Fruit fly (Drosophila melanogaster): Measurements from ENCODE around the gene CG9360.
"Not testable (repeated sequence)": the region's sequence is repeated elsewhere in the genome, so short reads cannot be mapped to it uniquely, and the experiment has no call there.

Gene CG9360

DNA sequence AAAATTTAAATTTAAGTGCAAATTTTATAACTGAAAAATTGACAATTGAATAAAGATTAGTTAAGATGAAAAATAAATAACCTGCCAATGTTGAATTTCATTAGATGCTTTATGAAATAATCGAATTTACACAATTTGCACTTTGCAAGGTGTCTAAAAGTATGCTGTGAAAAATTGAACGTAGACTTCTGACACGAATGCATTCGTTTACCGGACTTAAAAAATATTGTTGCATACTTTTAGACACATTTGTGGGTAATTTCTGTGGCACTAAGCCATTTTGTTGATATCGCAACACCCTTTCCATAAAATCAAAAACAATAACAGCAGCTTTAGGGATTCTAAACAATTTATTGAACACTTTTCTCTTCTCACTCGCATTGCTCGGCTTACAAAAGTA is 5.0 kb upstream of the CG9360 start:
- TF ChIP-seq usp (GFP tag; optimal IDR thresholded peaks at IDR 0.05) (no peak), CG32264 (GFP tag; optimal IDR thresholded peaks at IDR 0.05) (no peak)

DNA sequence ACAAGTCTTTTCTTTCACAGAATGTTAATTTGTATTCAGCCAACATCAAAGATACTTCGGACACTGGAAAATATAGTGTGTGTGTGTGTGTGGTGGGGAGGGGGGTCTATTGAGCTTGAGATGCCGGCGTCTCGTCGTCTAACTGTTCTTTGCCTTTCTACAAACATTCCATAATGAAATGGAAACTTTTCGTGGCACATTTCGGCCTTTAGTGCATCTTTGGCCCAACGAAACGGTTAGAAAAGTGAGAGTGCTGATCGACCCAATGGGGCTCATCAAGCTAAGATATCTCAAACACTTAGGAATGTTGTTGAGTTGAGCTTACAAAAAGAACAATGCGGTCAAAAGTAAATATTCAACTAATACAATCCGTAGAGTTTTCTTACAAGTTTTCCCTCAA is 7.5 kb downstream of the CG9360 start:
- no peak for TF ChIP-seq sage (GFP tag; optimal IDR thresholded peaks at IDR 0.05)
- TF ChIP-seq Myc (optimal IDR thresholded peaks at IDR 0.05): no peak
- TF ChIP-seq Hr83 (GFP tag; optimal IDR thresholded peaks at IDR 0.05; ENCODE audit: poor library complexity, severe bottlenecking): no peak
- TF ChIP-seq N (GFP tag; optimal IDR thresholded peaks at IDR 0.05): no peak
- TF ChIP-seq GATAd (GFP tag; optimal IDR thresholded peaks at IDR 0.05): no peak
- TF ChIP-seq ey (GFP tag; optimal IDR thresholded peaks at IDR 0.05): no peak
- TF ChIP-seq usp (GFP tag; optimal IDR thresholded peaks at IDR 0.05): no peak
- no peak for TF ChIP-seq psq (GFP tag; optimal IDR thresholded peaks at IDR 0.05)

DNA sequence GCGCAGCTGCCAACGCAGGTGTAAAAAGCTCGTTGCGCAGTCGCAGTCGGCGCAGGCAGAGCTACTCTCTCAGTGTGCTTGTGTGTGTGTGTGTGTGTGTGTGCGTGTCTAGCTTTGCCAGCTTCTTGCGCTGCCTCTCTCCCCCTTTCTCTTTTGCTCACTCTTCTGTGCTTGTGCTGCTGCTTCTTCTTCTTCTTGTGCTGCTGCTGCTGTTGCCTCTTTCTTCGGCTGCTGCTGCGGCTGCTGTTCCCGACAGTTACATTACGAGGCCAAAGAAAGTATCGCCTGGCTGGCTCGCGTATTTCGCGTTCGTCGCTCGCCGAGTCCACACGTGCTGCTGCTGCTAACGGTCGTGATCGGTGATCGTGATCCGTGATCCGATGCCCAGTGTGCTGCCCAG is 10.4 kb downstream of the CG9360 start, which contains the start of gene m:
m (plus strand) TSS at position 301 of the 400 bp plus-strand sequence.
- not testable (repeated sequence) for TF ChIP-seq jim (GFP tag; optimal IDR thresholded peaks at IDR 0.05); pan (optimal IDR thresholded peaks at IDR 0.05); Mio (GFP tag; optimal IDR thresholded peaks at IDR 0.05)

DNA sequence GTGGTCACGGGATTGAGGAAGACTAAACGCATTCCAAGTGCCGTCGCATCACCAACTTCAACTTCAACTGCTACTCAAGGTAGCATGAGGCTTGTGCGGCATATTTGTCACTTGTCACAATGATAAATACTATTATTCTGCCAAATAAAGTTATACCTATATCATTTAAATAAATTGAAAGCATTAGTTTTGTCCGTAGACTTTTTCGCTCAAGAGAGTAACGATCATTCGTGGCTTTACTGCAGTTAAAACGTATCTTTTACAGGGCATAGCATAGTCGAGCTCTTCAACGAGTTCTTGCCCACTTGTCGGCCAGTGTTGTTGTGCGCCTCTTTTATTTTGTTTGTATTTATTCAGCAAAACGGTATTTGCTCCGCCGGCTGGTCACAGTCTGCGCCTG is 28.0 kb downstream of the CG9360 start:
- TF ChIP-seq CG32264 (GFP tag; optimal IDR thresholded peaks at IDR 0.05): no peak
- no peak for TF ChIP-seq Dif (GFP tag; optimal IDR thresholded peaks at IDR 0.05; ENCODE audit: partially characterized antibody)
- TF ChIP-seq CrebA (GFP tag; optimal IDR thresholded peaks at IDR 0.05; ENCODE audit: borderline replicate concordance): no peak
- no peak for TF ChIP-seq fru (GFP tag; optimal IDR thresholded peaks at IDR 0.05)
- TF ChIP-seq jim (GFP tag; optimal IDR thresholded peaks at IDR 0.05): no peak
- TF ChIP-seq Mio (GFP tag; optimal IDR thresholded peaks at IDR 0.05): no peak

DNA sequence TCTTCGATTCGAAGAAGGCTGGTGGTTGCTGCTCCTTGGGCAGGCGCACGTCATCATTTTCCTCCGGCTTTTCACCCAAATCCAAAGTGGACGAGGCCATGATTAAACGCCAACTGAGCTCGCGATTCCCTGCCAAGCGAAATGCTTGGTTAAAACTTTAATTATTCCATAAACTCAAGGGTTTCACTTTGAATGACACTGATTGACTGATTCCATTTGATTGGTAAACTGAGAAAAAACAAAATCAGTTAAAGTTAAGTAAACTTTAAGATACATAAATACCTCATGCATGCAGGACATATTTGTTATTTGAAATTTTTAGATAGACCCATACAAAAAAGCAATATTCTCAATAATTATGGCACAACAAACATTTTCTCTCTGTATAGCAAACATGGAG is 30.6 kb downstream of the CG9360 start, which contains the start of gene inaF-A:
inaF-A (minus strand) TSS at position 101 of the 400 bp plus-strand sequence.
- TF ChIP-seq Hr78 (GFP tag; optimal IDR thresholded peaks at IDR 0.05): no peak
- TF ChIP-seq usp (GFP tag; optimal IDR thresholded peaks at IDR 0.05): no peak
- no peak for TF ChIP-seq Vsx2 (GFP tag; optimal IDR thresholded peaks at IDR 0.05; ENCODE audit: partially characterized antibody)
- TF ChIP-seq psq (GFP tag; optimal IDR thresholded peaks at IDR 0.05): no peak
- no peak for TF ChIP-seq woc (GFP tag; optimal IDR thresholded peaks at IDR 0.05)
- TF ChIP-seq Jra (GFP tag; optimal IDR thresholded peaks at IDR 0.05): no peak
- TF ChIP-seq GATAd (GFP tag; optimal IDR thresholded peaks at IDR 0.05): no peak
- no peak for TF ChIP-seq CrebA (GFP tag; optimal IDR thresholded peaks at IDR 0.05; ENCODE audit: borderline replicate concordance)
- TF ChIP-seq Mio (GFP tag; optimal IDR thresholded peaks at IDR 0.05): no peak
- TF ChIP-seq sage (GFP tag; optimal IDR thresholded peaks at IDR 0.05): no peak
- no peak for TF ChIP-seq CG32264 (GFP tag; optimal IDR thresholded peaks at IDR 0.05)
- no peak for TF ChIP-seq HLH106 (tag; optimal IDR thresholded peaks at IDR 0.05)
- no peak for TF ChIP-seq OdsH (GFP tag; optimal IDR thresholded peaks at IDR 0.05)
- TF ChIP-seq pan (optimal IDR thresholded peaks at IDR 0.05): no peak
- TF ChIP-seq Hnf4 (GFP tag; optimal IDR thresholded peaks at IDR 0.05): no peak
- no peak for TF ChIP-seq Hr83 (GFP tag; optimal IDR thresholded peaks at IDR 0.05; ENCODE audit: poor library complexity, severe bottlenecking)
- no peak for TF ChIP-seq fru (GFP tag; optimal IDR thresholded peaks at IDR 0.05)
- no peak for TF ChIP-seq Dif (GFP tag; optimal IDR thresholded peaks at IDR 0.05; ENCODE audit: partially characterized antibody)
- TF ChIP-seq Dfd (GFP tag; optimal IDR thresholded peaks at IDR 0.05): no peak
- no peak for TF ChIP-seq Abd-B (GFP tag; optimal IDR thresholded peaks at IDR 0.05)

dm6 chrX:11732670-11733069 is 31.7 kb downstream of the CG9360 start, which contains the start of gene inaF-B:
Gene inaF-B, minus strand, starts transcription at chrX:11732770.
- TF ChIP-seq foxo (GFP tag; optimal IDR thresholded peaks at IDR 0.05) (no peak), h (GFP tag; optimal IDR thresholded peaks at IDR 0.05) (no peak), Mio (GFP tag; optimal IDR thresholded peaks at IDR 0.05) (no peak), Rel (GFP tag; optimal IDR thresholded peaks at IDR 0.05) (no peak), Rel (tag; optimal IDR thresholded peaks at IDR 0.05) (no peak), Sp1 (GFP tag; optimal IDR thresholded peaks at IDR 0.05) (no peak), sv (GFP tag; optimal IDR thresholded peaks at IDR 0.05) (no peak), tai (GFP tag; optimal IDR thresholded peaks at IDR 0.05) (no peak), dl (GFP tag; optimal IDR thresholded peaks at IDR 0.05; ENCODE audit: insufficient read depth in 1 of 2, partially characterized antibody in 2 of 2) (no peak), fru (GFP tag; optimal IDR thresholded peaks at IDR 0.05) (no peak)

Measured in whole organism, wandering third instar larva.